Worm (Caenorhabditis elegans) whole organism, late embryonic: ENCODE measurements around the gene F47B7.2.

Source experiments
- F13H6.1 ChIP-seq: sonication (generic microtip); optimal IDR thresholded peaks from 2 replicates; lab custom pipeline; 2016; ENCODE audit warnings: missing genetic modification characterization, missing compliant biosample characterization
- pha-2 ChIP-seq: sonication (generic microtip); optimal IDR thresholded peaks from 2 replicates; lab custom pipeline; 2017; ENCODE audit warnings: mild to moderate bottlenecking, missing genetic modification characterization, missing compliant biosample characterization
- syd-9 ChIP-seq: sonication (generic microtip); optimal IDR thresholded peaks from 2 replicates; lab custom pipeline; 2016; ENCODE audit warnings: mild to moderate bottlenecking, missing genetic modification characterization, moderate library complexity, missing compliant biosample characterization
- tbx-2 ChIP-seq: sonication (generic microtip); optimal IDR thresholded peaks from 2 replicates; lab custom pipeline; 2016; ENCODE audit warnings: missing genetic modification characterization, missing compliant biosample characterization

DNA sequence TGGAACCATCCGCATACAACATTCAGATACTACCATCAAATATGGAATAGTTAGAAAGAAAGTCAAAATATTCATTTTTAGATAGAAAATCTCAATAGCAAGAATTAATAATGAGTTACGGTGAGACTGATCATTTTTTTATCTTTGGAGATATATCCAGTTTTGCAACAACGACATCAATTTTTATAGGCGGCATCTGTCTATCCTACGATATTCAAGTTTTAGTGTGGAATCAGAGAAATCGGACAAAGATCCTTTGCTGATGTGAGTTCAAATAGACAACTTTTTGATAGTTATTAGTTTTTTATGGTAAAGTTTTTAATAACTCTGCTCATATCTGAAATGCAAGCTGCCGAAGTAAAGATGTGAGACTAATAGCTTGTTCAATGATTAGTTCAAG lies 6.0 kb upstream of the F47B7.2 start, which contains the start of gene F47B7.4:
- TF ChIP-seq tbx-2 (tag; lab: Kevin White, UChicago) (no peak), F13H6.1 (tag; lab: Kevin White, UChicago) (no peak), pha-2 (tag; lab: Kevin White, UChicago) (no peak), syd-9 (tag; lab: Kevin White, UChicago) (no peak)
